Worm (Caenorhabditis elegans) whole organism, L2 larva: ENCODE data around the gene gpc-1.

Experiments used
- F13H6.1 ChIP-seq: sonication (generic microtip); optimal IDR thresholded peaks from 2 replicates; lab custom pipeline; 2016; ENCODE audit warnings: missing genetic modification characterization, missing compliant biosample characterization
- ZK546.5 ChIP-seq: sonication (generic microtip); optimal IDR thresholded peaks from 2 replicates; lab custom pipeline; 2017; ENCODE audit warnings: missing biosample characterization, missing genetic modification characterization
- ama-1 ChIP-seq: fragments of 150-350 bp; optimal IDR thresholded peaks from 2 replicates; lab custom pipeline; 2018; ENCODE audit warnings: inconsistent platforms
- ceh-82 ChIP-seq: fragments of 150-350 bp; optimal IDR thresholded peaks from 2 replicates; lab custom pipeline; 2014; ENCODE audit warnings: missing biosample characterization, missing genetic modification characterization
- egl-27 ChIP-seq: sonication (generic microtip); optimal IDR thresholded peaks from 3 replicates; lab custom pipeline; 2017; ENCODE audit warnings: missing biosample characterization, missing genetic modification reagents, missing genetic modification characterization
- elt-1 ChIP-seq: fragments of 150-350 bp; optimal IDR thresholded peaks from 2 replicates; lab custom pipeline; 2014; ENCODE audit warnings: missing biosample characterization, missing genetic modification characterization
- elt-3 ChIP-seq: sonication (generic microtip); optimal IDR thresholded peaks from 2 replicates; lab custom pipeline; 2017; ENCODE audit warnings: missing biosample characterization, missing genetic modification characterization
- nhr-11 ChIP-seq: fragments of 150-350 bp; optimal IDR thresholded peaks from 2 replicates; lab custom pipeline; 2014; ENCODE audit warnings: missing biosample characterization, missing genetic modification characterization
- skn-1 ChIP-seq: sonication (generic microtip); optimal IDR thresholded peaks from 2 replicates; lab custom pipeline; 2017; ENCODE audit warnings: missing biosample characterization, missing genetic modification characterization
- snpc-4 ChIP-seq: fragments of 150-350 bp; optimal IDR thresholded peaks from 2 replicates; lab custom pipeline; 2014; ENCODE audit warnings: missing biosample characterization, missing genetic modification characterization
- unc-39 ChIP-seq: fragments of 150-350 bp; optimal IDR thresholded peaks from 2 replicates; lab custom pipeline; 2014; ENCODE audit warnings: missing biosample characterization, missing genetic modification characterization
- zag-1 ChIP-seq: fragments of 150-350 bp; optimal IDR thresholded peaks from 2 replicates; lab custom pipeline; 2014; ENCODE audit warnings: missing biosample characterization, missing genetic modification characterization
- ztf-11 ChIP-seq: sonication (generic microtip); optimal IDR thresholded peaks from 2 replicates; lab custom pipeline; 2017; ENCODE audit warnings: missing biosample characterization, missing genetic modification characterization
- ztf-4 ChIP-seq: fragments of 150-350 bp; optimal IDR thresholded peaks from 2 replicates; lab custom pipeline; 2014; ENCODE audit warnings: missing biosample characterization, missing genetic modification characterization

DNA sequence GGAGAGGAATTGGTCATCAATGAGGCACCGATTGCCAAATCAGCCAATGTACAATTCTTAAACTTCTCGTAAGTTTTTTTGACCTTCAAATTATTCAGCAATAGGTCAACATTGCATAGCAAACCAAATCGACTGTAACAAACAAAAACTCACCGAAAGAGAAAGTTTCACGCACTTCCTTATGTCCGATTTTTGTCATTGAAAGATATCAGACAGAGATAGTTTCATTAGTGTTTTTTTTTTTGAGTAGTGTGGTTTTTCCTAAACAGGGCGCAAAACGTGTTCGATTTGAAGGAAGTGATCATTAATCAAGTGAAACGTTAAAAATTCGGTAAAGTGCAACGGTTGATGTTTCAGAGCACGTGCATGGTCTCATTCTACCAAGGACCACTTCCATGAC, 40.6 kb downstream of the gpc-1 start:
- TF ChIP-seq snpc-4 (tag; lab: Kevin White, UChicago): no peak
- no peak for TF ChIP-seq elt-1 (tag; lab: Kevin White, UChicago)
- no peak for TF ChIP-seq ceh-82
- TF ChIP-seq F13H6.1 (tag; lab: Kevin White, UChicago): no peak
- no peak for TF ChIP-seq skn-1 (tag; lab: Kevin White, UChicago)
- no peak for TF ChIP-seq unc-39
- no peak for TF ChIP-seq ZK546.5 (tag; lab: Kevin White, UChicago)
- TF ChIP-seq ztf-11 (tag; lab: Kevin White, UChicago): no peak
- no peak for TF ChIP-seq ama-1
- no peak for TF ChIP-seq ztf-4 (tag; lab: Kevin White, UChicago)
- TF ChIP-seq elt-3 (tag; lab: Kevin White, UChicago): no peak
- TF ChIP-seq zag-1: no peak
- no peak for TF ChIP-seq nhr-11 (tag; lab: Kevin White, UChicago)
- peak; percentile 34 for TF ChIP-seq egl-27 (tag; lab: Kevin White, UChicago)
